Fruit fly (Drosophila melanogaster) whole organism, embryonic: ENCODE results near the gene CG13313.

Experiments
- CG1024 ChIP-seq: fragments of 200-800 bp; sonication (Bioruptor generic); IDR thresholded peaks from 2 replicates; pipeline ENCODE4 v1.3.6; 2022; ENCODE audit warnings: missing biosample characterization, missing genetic modification characterization
- CG11560 ChIP-seq: fragments of 200-800 bp; sonication (Bioruptor generic); IDR thresholded peaks from 3 replicates; pipeline ENCODE4 v1.3.6; 2022; ENCODE audit warnings: missing biosample characterization, missing genetic modification characterization
- CG11723 ChIP-seq: fragments of 200-800 bp; sonication (Bioruptor generic); optimal IDR thresholded peaks from 2 replicates; lab custom pipeline; 2017; ENCODE audit warnings: missing biosample characterization, mild to moderate bottlenecking, missing genetic modification characterization
- CG13287 ChIP-seq: fragments of 200-800 bp; sonication (Bioruptor generic); IDR thresholded peaks from 2 replicates; pipeline ENCODE4 v1.3.6; 2022; ENCODE audit warnings: missing biosample characterization, missing genetic modification characterization; ENCODE audit not compliant: partially characterized antibody
- CG13624 ChIP-seq: fragments of 200-800 bp; sonication (Bioruptor generic); optimal IDR thresholded peaks from 2 replicates; lab custom pipeline; 2016; ENCODE audit warnings: missing biosample characterization, missing genetic modification characterization
- CG13775 ChIP-seq: fragments of 200-800 bp; sonication (Bioruptor generic); optimal IDR thresholded peaks from 3 replicates; lab custom pipeline; 2017; ENCODE audit warnings: missing biosample characterization, mild to moderate bottlenecking, missing genetic modification characterization
- CG1602 ChIP-seq: fragments of 200-800 bp; sonication (Bioruptor generic); optimal IDR thresholded peaks from 3 replicates; lab custom pipeline; 2016; ENCODE audit warnings: missing biosample characterization, missing genetic modification characterization
- CG16779 ChIP-seq: fragments of 200-800 bp; sonication (Bioruptor generic); IDR thresholded peaks from 2 replicates; pipeline ENCODE4 v1.3.6; 2022; ENCODE audit warnings: missing biosample characterization, missing genetic modification characterization
- CG17186 ChIP-seq: fragments of 200-800 bp; sonication (Bioruptor generic); optimal IDR thresholded peaks from 3 replicates; lab custom pipeline; 2017; ENCODE audit warnings: missing biosample characterization, missing genetic modification reagents, missing genetic modification characterization
- CG17359 ChIP-seq: fragments of 200-800 bp; sonication (Bioruptor generic); optimal IDR thresholded peaks from 3 replicates; lab custom pipeline; 2018; ENCODE audit warnings: missing biosample characterization, mild to moderate bottlenecking, missing genetic modification characterization, moderate library complexity
- CG17385 ChIP-seq: fragments of 200-800 bp; sonication (Bioruptor generic); optimal IDR thresholded peaks from 3 replicates; lab custom pipeline; 2018; ENCODE audit warnings: missing biosample characterization, mild to moderate bottlenecking, missing genetic modification characterization
- CG1832 ChIP-seq: fragments of 200-800 bp; sonication (Bioruptor generic); optimal IDR thresholded peaks from 2 replicates; lab custom pipeline; 2017; ENCODE audit warnings: missing biosample characterization, mild to moderate bottlenecking, missing genetic modification characterization, inconsistent platforms
- CG18599 ChIP-seq: fragments of 200-800 bp; sonication (Bioruptor generic); optimal IDR thresholded peaks from 3 replicates; lab custom pipeline; 2017; ENCODE audit warnings: missing biosample characterization, missing genetic modification characterization, mild to moderate bottlenecking, moderate library complexity, missing genetic modification reagents
- CG2120 ChIP-seq: fragments of 200-800 bp; sonication (Bioruptor generic); optimal IDR thresholded peaks from 3 replicates; lab custom pipeline; 2016; ENCODE audit warnings: missing biosample characterization, missing genetic modification characterization
- CG4360 ChIP-seq: fragments of 200-800 bp; sonication (Bioruptor generic); IDR thresholded peaks from 2 replicates; pipeline ENCODE4 v1.3.6; 2022; ENCODE audit warnings: missing biosample characterization, missing genetic modification characterization
- CG4424 ChIP-seq: fragments of 200-800 bp; sonication (Bioruptor generic); optimal IDR thresholded peaks from 3 replicates; lab custom pipeline; 2016; ENCODE audit warnings: missing biosample characterization, missing genetic modification characterization
- CG7271 ChIP-seq: fragments of 200-800 bp; sonication (Bioruptor generic); optimal IDR thresholded peaks from 2 replicates; lab custom pipeline; 2018; ENCODE audit warnings: missing biosample characterization, mild to moderate bottlenecking, missing genetic modification characterization, moderate library complexity
- CG7556 ChIP-seq: fragments of 200-800 bp; sonication (Bioruptor generic); optimal IDR thresholded peaks from 2 replicates; lab custom pipeline; 2017; ENCODE audit warnings: missing biosample characterization, mild to moderate bottlenecking, missing genetic modification characterization
- CG7839 ChIP-seq: fragments of 200-800 bp; sonication (Bioruptor generic); optimal IDR thresholded peaks from 3 replicates; lab custom pipeline; 2018; ENCODE audit warnings: missing biosample characterization, mild to moderate bottlenecking, missing genetic modification characterization, moderate library complexity
- CG8924 ChIP-seq: fragments of 200-800 bp; optimal IDR thresholded peaks from 3 replicates; lab custom pipeline; 2019; ENCODE audit warnings: missing biosample characterization, mild to moderate bottlenecking, missing genetic modification characterization, moderate library complexity
- CG9609 ChIP-seq: fragments of 200-800 bp; sonication (Bioruptor generic); optimal IDR thresholded peaks from 3 replicates; lab custom pipeline; 2016; ENCODE audit warnings: missing biosample characterization, missing genetic modification characterization
- CG9797 ChIP-seq: fragments of 200-800 bp; sonication (Bioruptor generic); optimal IDR thresholded peaks from 3 replicates; lab custom pipeline; 2018; ENCODE audit warnings: missing biosample characterization, mild to moderate bottlenecking, missing genetic modification characterization
- D19A ChIP-seq: fragments of 200-800 bp; optimal IDR thresholded peaks from 3 replicates; lab custom pipeline; 2019; ENCODE audit warnings: missing biosample characterization, mild to moderate bottlenecking, missing genetic modification characterization, moderate library complexity
- D19B ChIP-seq: fragments of 200-800 bp; sonication (Bioruptor generic); optimal IDR thresholded peaks from 2 replicates; lab custom pipeline; 2017; ENCODE audit warnings: missing biosample characterization, mild to moderate bottlenecking, missing genetic modification characterization
- Doc2 ChIP-seq: fragments of 200-800 bp; sonication (Bioruptor generic); IDR thresholded peaks from 2 replicates; pipeline ENCODE4 v1.3.6; 2022; ENCODE audit warnings: missing biosample characterization, missing genetic modification characterization
- Drgx ChIP-seq: fragments of 200-800 bp; sonication (Bioruptor generic); IDR thresholded peaks from 2 replicates; pipeline ENCODE4 v1.3.6; 2022; ENCODE audit warnings: missing biosample characterization, missing genetic modification characterization
- Gug ChIP-seq: fragments of 200-800 bp; sonication (Bioruptor generic); IDR thresholded peaks from 4 replicates; pipeline ENCODE4 v1.3.6; 2022; ENCODE audit warnings: missing biosample characterization, missing genetic modification characterization
- HLH4C ChIP-seq: fragments of 200-800 bp; sonication (Bioruptor generic); IDR thresholded peaks from 3 replicates; pipeline ENCODE4 v1.3.6; 2022; ENCODE audit warnings: missing biosample characterization, missing genetic modification characterization; ENCODE audit not compliant: partially characterized antibody
- Kr ChIP-seq: fragments of 200-800 bp; sonication (Bioruptor generic); optimal IDR thresholded peaks from 2 replicates; lab custom pipeline; 2017; ENCODE audit warnings: missing biosample characterization, mild to moderate bottlenecking, missing genetic modification characterization
- Myb ChIP-seq: fragments of 200-800 bp; sonication (Bioruptor generic); optimal IDR thresholded peaks from 2 replicates; lab custom pipeline; 2016; ENCODE audit warnings: missing biosample characterization, missing genetic modification characterization
- NK7.1 ChIP-seq: fragments of 200-800 bp; sonication (Bioruptor generic); optimal IDR thresholded peaks from 3 replicates; lab custom pipeline; 2016; ENCODE audit warnings: missing biosample characterization, missing genetic modification characterization
- PHDP ChIP-seq: fragments of 200-800 bp; sonication (Bioruptor generic); optimal IDR thresholded peaks from 3 replicates; lab custom pipeline; 2018; ENCODE audit warnings: missing biosample characterization, mild to moderate bottlenecking, missing genetic modification characterization, moderate library complexity
- Ptx1 ChIP-seq: fragments of 200-800 bp; sonication (Bioruptor generic); IDR thresholded peaks from 2 replicates; pipeline ENCODE4 v1.3.6; 2022; ENCODE audit warnings: missing biosample characterization, missing genetic modification characterization
- Rx ChIP-seq: fragments of 200-800 bp; sonication (Bioruptor generic); IDR thresholded peaks from 2 replicates; pipeline ENCODE4 v1.3.6; 2022; ENCODE audit warnings: missing biosample characterization, missing genetic modification characterization
- dati ChIP-seq: fragments of 200-800 bp; sonication (Bioruptor generic); IDR thresholded peaks from 2 replicates; pipeline ENCODE4 v1.3.6; 2022; ENCODE audit warnings: missing biosample characterization, missing genetic modification characterization
- dm ChIP-seq: fragments of 200-800 bp; sonication (Bioruptor generic); optimal IDR thresholded peaks from 3 replicates; lab custom pipeline; 2016; ENCODE audit warnings: missing biosample characterization, missing genetic modification characterization
- ewg ChIP-seq: fragments of 200-800 bp; sonication (Bioruptor generic); optimal IDR thresholded peaks from 3 replicates; lab custom pipeline; 2017; ENCODE audit warnings: mild to moderate bottlenecking, missing biosample characterization, missing genetic modification reagents, missing genetic modification characterization
- gsb ChIP-seq: fragments of 200-800 bp; sonication (Bioruptor generic); IDR thresholded peaks from 2 replicates; pipeline ENCODE4 v1.3.6; 2022; ENCODE audit warnings: missing biosample characterization, missing genetic modification characterization
- hth ChIP-seq: fragments of >200 bp; optimal IDR thresholded peaks from 2 replicates; lab custom pipeline; 2017; ENCODE audit warnings: inconsistent platforms
- lov ChIP-seq, 2 experiments: fragments of 200-800 bp in 1 of 2; fragments of >200 bp in 1 of 2; sonication (Bioruptor generic) in 1 of 2; IDR thresholded peaks in 1 of 2; optimal IDR thresholded peaks in 1 of 2; 2 replicates in 1 of 2; 3 replicates in 1 of 2; pipeline versions ENCODE4 v1.3.6 to Lab custom; 2017 to 2022; ENCODE audit warnings: missing biosample characterization in 1 of 2, missing genetic modification characterization in 1 of 2
- otp ChIP-seq: fragments of 200-800 bp; sonication (Bioruptor generic); IDR thresholded peaks from 3 replicates; pipeline ENCODE4, ENCODE4 v1.3.6; 2022; ENCODE audit warnings: missing biosample characterization, missing genetic modification characterization
- pan ChIP-seq, 4 experiments: fragments of >200 bp in 3 of 4; fragments of 200-800 bp in 1 of 4; sonication (Bioruptor generic) in 1 of 4; optimal IDR thresholded peaks in 3 of 4; IDR thresholded peaks in 1 of 4; 2 replicates each; pipeline versions ENCODE4 v1.3.6 to Lab custom; 2017 to 2022; ENCODE audit warnings: missing biosample characterization in 2 of 4, missing genetic modification characterization in 2 of 4, mixed read lengths in 1 of 4
- sc ChIP-seq, 3 experiments: fragments of >200 bp in 2 of 3; fragments of 200-800 bp in 1 of 3; sonication (Bioruptor generic) in 1 of 3; optimal IDR thresholded peaks; 2 replicates in 2 of 3; 3 replicates in 1 of 3; lab custom pipeline; 2017; ENCODE audit warnings: mild to moderate bottlenecking in 1 of 3, missing biosample characterization in 1 of 3, missing genetic modification characterization in 1 of 3, missing genetic modification reagents in 1 of 3
- sd ChIP-seq: fragments of 200-800 bp; sonication (Bioruptor generic); optimal IDR thresholded peaks from 3 replicates; lab custom pipeline; 2018; ENCODE audit warnings: missing biosample characterization, mild to moderate bottlenecking, missing genetic modification characterization, moderate library complexity
- sob ChIP-seq: fragments of 200-800 bp; sonication (Bioruptor generic); IDR thresholded peaks from 2 replicates; pipeline ENCODE4 v1.3.6; 2022; ENCODE audit warnings: missing biosample characterization, missing genetic modification characterization
- ssp ChIP-seq: fragments of 200-800 bp; sonication (Bioruptor generic); IDR thresholded peaks from 2 replicates; pipeline ENCODE4 v1.3.6; 2022; ENCODE audit warnings: missing biosample characterization, missing genetic modification characterization
- toy ChIP-seq: fragments of 200-800 bp; sonication (Bioruptor generic); IDR thresholded peaks from 2 replicates; pipeline ENCODE4 v1.3.6; 2022; ENCODE audit warnings: missing biosample characterization, missing genetic modification characterization
- unpg ChIP-seq: fragments of 200-800 bp; sonication (Bioruptor generic); optimal IDR thresholded peaks from 3 replicates; lab custom pipeline; 2018; ENCODE audit warnings: missing biosample characterization, mild to moderate bottlenecking, missing genetic modification characterization, moderate library complexity
- vvl ChIP-seq: fragments of 200-800 bp; sonication (Bioruptor generic); IDR thresholded peaks from 2 replicates; pipeline ENCODE4 v1.3.6; 2022; ENCODE audit warnings: missing biosample characterization, missing genetic modification characterization

The CG13313 gene

DNA sequence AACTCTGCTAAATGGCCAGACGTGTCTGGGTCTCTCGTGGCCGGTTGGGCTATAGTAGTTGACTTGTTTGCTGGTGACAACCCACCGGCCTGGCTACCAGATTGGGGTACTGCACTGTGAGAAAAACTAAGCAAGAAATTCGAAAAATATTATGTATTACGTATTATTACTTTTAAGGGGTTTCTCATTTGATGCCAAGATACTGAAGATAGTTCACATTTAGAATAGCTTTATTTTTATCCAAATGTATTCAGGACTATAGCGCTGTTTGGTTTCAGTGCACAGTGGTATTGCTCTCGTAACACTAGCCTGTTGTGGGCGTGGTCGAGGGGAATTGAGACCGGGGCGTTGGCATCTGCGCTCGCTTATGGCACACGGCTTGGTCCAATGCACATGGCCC is 37.9 kb upstream of the CG13313 start:
- TF ChIP-seq CG7271: no peak
- no peak for TF ChIP-seq Doc2 (GFP tag; lab: Robert Waterston, UW)
- no peak for TF ChIP-seq CG17186 (GFP tag; lab: Kevin White, UChicago)
- peak; percentile 69 for TF ChIP-seq CG1024 (GFP tag; lab: Robert Waterston, UW)
- TF ChIP-seq CG17359: peak; percentile 87
- peak; percentile 51; the same call in 1 of the 3 replicates for TF ChIP-seq CG11560 (tag; lab: Robert Waterston, UW)
- peak; percentile 51; the same call in 2 of the 3 replicates for TF ChIP-seq otp (GFP tag; lab: Robert Waterston, UW)
- peak; percentile 48 for TF ChIP-seq D19A (tag; lab: Kevin White, UChicago)
- TF ChIP-seq sc (optimal IDR thresholded peaks at IDR 0.05; lab: Kevin White, UChicago): no peak
- peak; percentile 15 for TF ChIP-seq sc (GFP tag; optimal IDR thresholded peaks at IDR 0.05; lab: Kevin White, UChicago)
- TF ChIP-seq Kr (GFP tag; lab: Kevin White, UChicago): no peak
- TF ChIP-seq dm (GFP tag; lab: Kevin White, UChicago): no peak
- TF ChIP-seq Myb (GFP tag; lab: Kevin White, UChicago): no peak
- TF ChIP-seq CG18599 (GFP tag; lab: Kevin White, UChicago): peak; percentile 81
- TF ChIP-seq CG8924: peak; percentile 62
- peak; percentile 70 for TF ChIP-seq CG2120 (GFP tag; lab: Kevin White, UChicago)
- TF ChIP-seq CG4360: no peak; the same call in 1 of the 2 replicates
- TF ChIP-seq CG11723 (GFP tag; lab: Kevin White, UChicago): peak; percentile 50
- TF ChIP-seq CG9797: no peak
- TF ChIP-seq CG1602 (GFP tag; lab: Kevin White, UChicago): peak; percentile 37
- no peak for TF ChIP-seq gsb (GFP tag; lab: Robert Waterston, UW)
- peak; percentile 30 for TF ChIP-seq CG9609 (GFP tag; lab: Kevin White, UChicago)
- TF ChIP-seq CG13624 (GFP tag; lab: Kevin White, UChicago): no peak
- peak; percentile 79 for TF ChIP-seq unpg
- peak; percentile 94 for TF ChIP-seq Drgx
- no peak for TF ChIP-seq CG1832 (GFP tag; lab: Kevin White, UChicago)
- no peak for TF ChIP-seq lov (optimal IDR thresholded peaks at IDR 0.05; lab: Kevin White, UChicago)
- 0 out of 3 replicates have a peak, but pooled peaks have one; percentile 50 for TF ChIP-seq lov (GFP tag; IDR thresholded peaks at IDR 0.05; lab: Robert Waterston, UW)
- TF ChIP-seq CG17385 (GFP tag; lab: Kevin White, UChicago): peak; percentile 59
- no peak for TF ChIP-seq CG16779 (GFP tag; lab: Robert Waterston, UW)
- peak; percentile 68 for TF ChIP-seq sob (GFP tag; lab: Robert Waterston, UW)
- no peak for TF ChIP-seq pan (optimal IDR thresholded peaks at IDR 0.05; lab: Kevin White, UChicago)
- peak in 1 of 2 experiments; percentile 75 for TF ChIP-seq pan (GFP tag; optimal IDR thresholded peaks at IDR 0.05 in 1 of 2, IDR thresholded peaks at IDR 0.05 in 1 of 2)
- no peak; the same call in 1 of the 2 replicates for TF ChIP-seq dati (GFP tag; lab: Robert Waterston, UW)
- TF ChIP-seq toy (GFP tag; lab: Robert Waterston, UW): no peak; the same call in 1 of the 2 replicates
- 0 out of 2 replicates have a peak, but pooled peaks have one; percentile 35 for TF ChIP-seq ssp (GFP tag; lab: Robert Waterston, UW)
- peak; percentile 76 for TF ChIP-seq Ptx1
- no peak for TF ChIP-seq CG13775 (GFP tag; lab: Kevin White, UChicago)
- TF ChIP-seq Gug (GFP tag; lab: Robert Waterston, UW): peak; percentile 14; the same call in 1 of the 4 replicates
- TF ChIP-seq hth (lab: Kevin White, UChicago): no peak
- peak; percentile 21 for TF ChIP-seq sd
- peak; percentile 33 for TF ChIP-seq ewg (GFP tag; lab: Kevin White, UChicago)
- no peak for TF ChIP-seq D19B (GFP tag; lab: Kevin White, UChicago)
- TF ChIP-seq CG13287 (GFP tag; lab: Robert Waterston, UW): no peak
- TF ChIP-seq CG7556 (GFP tag; lab: Kevin White, UChicago): peak; percentile 52
- TF ChIP-seq CG4424 (GFP tag; lab: Kevin White, UChicago): peak; percentile 66
- peak; percentile 80 for TF ChIP-seq CG7839 (tag; lab: Kevin White, UChicago)
- peak; percentile 77 for TF ChIP-seq vvl
- TF ChIP-seq NK7.1: peak; percentile 23
- TF ChIP-seq HLH4C (GFP tag; lab: Robert Waterston, UW): no peak
- peak; percentile 73 for TF ChIP-seq PHDP
- peak; percentile 57; the same call in 1 of the 2 replicates for TF ChIP-seq Rx (GFP tag; lab: Robert Waterston, UW)
